Worm (Caenorhabditis elegans) whole organism, early embryonic: ENCODE results near the gene timm-17B.1.

Source experiments
- B0310.2 ChIP-seq: sonication (generic microtip); optimal IDR thresholded peaks from 2 replicates; lab custom pipeline; 2016; ENCODE audit warnings: mild to moderate bottlenecking, missing genetic modification characterization, missing compliant biosample characterization
- F13C5.2 ChIP-seq: sonication (generic microtip); optimal IDR thresholded peaks from 2 replicates; lab custom pipeline; 2017; ENCODE audit warnings: mild to moderate bottlenecking, missing genetic modification characterization, inconsistent platforms, missing compliant biosample characterization
- aly-1 ChIP-seq: sonication (generic microtip); optimal IDR thresholded peaks from 2 replicates; lab custom pipeline; 2016; ENCODE audit warnings: missing genetic modification characterization, missing compliant biosample characterization
- ama-1 ChIP-seq: fragments of 150-350 bp; optimal IDR thresholded peaks from 2 replicates; lab custom pipeline; 2014
- ceh-13 ChIP-seq: fragments of 200-800 bp; sonication (Bioruptor generic); optimal IDR thresholded peaks from 2 replicates; lab custom pipeline; 2018; ENCODE audit warnings: mild to moderate bottlenecking, missing genetic modification characterization, missing compliant biosample characterization
- ceh-36 ChIP-seq: sonication (generic microtip); optimal IDR thresholded peaks from 2 replicates; lab custom pipeline; 2016; ENCODE audit warnings: missing genetic modification characterization, inconsistent platforms, missing compliant biosample characterization
- ets-7 ChIP-seq: sonication (generic microtip); optimal IDR thresholded peaks from 2 replicates; lab custom pipeline; 2016; ENCODE audit warnings: missing genotype, missing genetic modification characterization, missing compliant biosample characterization
- flt-1 ChIP-seq: fragments of 200-800 bp; sonication (Bioruptor generic); IDR thresholded peaks from 2 replicates; pipeline ENCODE4 v1.3.6; 2022; ENCODE audit warnings: missing genetic modification characterization, missing compliant biosample characterization
- hmbx-1 ChIP-seq: sonication (generic microtip); optimal IDR thresholded peaks from 2 replicates; lab custom pipeline; 2016; ENCODE audit warnings: mild to moderate bottlenecking, missing genetic modification characterization, missing compliant biosample characterization
- hmg-4 ChIP-seq: fragments of 200-800 bp; sonication (Bioruptor generic); optimal IDR thresholded peaks from 2 replicates; lab custom pipeline; 2018; ENCODE audit warnings: mild to moderate bottlenecking, missing genetic modification characterization, missing compliant biosample characterization
- hnd-1 ChIP-seq: sonication (generic microtip); optimal IDR thresholded peaks from 2 replicates; lab custom pipeline; 2016; ENCODE audit warnings: missing genetic modification characterization, missing compliant biosample characterization
- pes-1 ChIP-seq: fragments of 200-800 bp; sonication (Bioruptor generic); IDR thresholded peaks from 2 replicates; pipeline ENCODE4 v1.3.6; 2022; ENCODE audit warnings: missing genetic modification reagents, missing genetic modification characterization, missing compliant biosample characterization
- scrt-1 ChIP-seq: fragments of 200-800 bp; sonication (Bioruptor generic); IDR thresholded peaks from 2 replicates; pipeline ENCODE4 v1.3.6; 2022; ENCODE audit warnings: missing genetic modification characterization, missing compliant biosample characterization
- sea-1 ChIP-seq: fragments of 200-800 bp; sonication (Bioruptor generic); conservative IDR thresholded peaks from 2 replicates; pipeline ENCODE4 v1.3.6; 2022; ENCODE audit warnings: missing genetic modification characterization, missing compliant biosample characterization
- tbx-11 ChIP-seq: fragments of 200-800 bp; sonication (Bioruptor generic); IDR thresholded peaks from 2 replicates; pipeline ENCODE4 v1.3.6; 2022; ENCODE audit warnings: missing genetic modification characterization, missing compliant biosample characterization
- tbx-37 ChIP-seq: fragments of 200-800 bp; sonication (Bioruptor generic); conservative IDR thresholded peaks from 2 replicates; pipeline ENCODE4 v1.3.6; 2022; ENCODE audit warnings: missing genetic modification reagents, missing genetic modification characterization, missing compliant biosample characterization
- tra-4 ChIP-seq: sonication (generic microtip); optimal IDR thresholded peaks from 2 replicates; lab custom pipeline; 2017; ENCODE audit warnings: missing genetic modification characterization, missing compliant biosample characterization

timm-17B.1 gene

DNA sequence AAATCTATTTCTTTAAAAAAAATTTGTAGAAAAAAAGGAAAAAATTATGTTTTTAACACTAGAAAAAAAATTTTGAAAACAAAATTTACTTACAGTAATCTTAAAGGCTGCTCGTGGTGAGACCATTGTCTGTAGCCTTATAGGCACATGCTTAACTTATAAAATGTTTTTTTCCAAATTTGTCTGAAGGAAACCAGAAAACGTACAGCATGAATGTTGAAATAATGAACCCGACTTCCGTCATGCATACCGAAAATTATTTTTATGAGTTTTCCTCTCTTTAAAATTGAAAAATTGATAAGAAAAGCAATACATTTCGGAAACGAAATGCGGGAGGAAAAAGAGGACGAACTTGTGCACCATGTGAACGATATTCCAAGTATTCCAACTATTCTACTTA lies 26.5 kb upstream of the timm-17B.1 start, which contains the start of gene R11E3.2:
TSS of gene R11E3.2 (plus strand) at position 301 of the 400 bp plus-strand sequence.
- TF ChIP-seq ceh-36 (tag; lab: Kevin White, UChicago) (no peak), scrt-1 (no peak), F13C5.2 (tag; lab: Kevin White, UChicago) (no peak), hmg-4 (GFP tag; lab: Kevin White, UChicago) (no peak), flt-1 (GFP tag; lab: Robert Waterston, UW) (no peak), hnd-1 (tag; lab: Kevin White, UChicago) (no peak), aly-1 (tag; lab: Kevin White, UChicago) (no peak), B0310.2 (tag; lab: Kevin White, UChicago) (no peak), pes-1 (GFP tag; lab: Robert Waterston, UW) (no peak), tbx-11 (GFP tag; lab: Robert Waterston, UW) (no peak), tra-4 (tag; lab: Kevin White, UChicago) (no peak), sea-1 (GFP tag; lab: Robert Waterston, UW) (no peak), tbx-37 (GFP tag; lab: Robert Waterston, UW) (no peak), ceh-13 (GFP tag; lab: Kevin White, UChicago) (no peak), ama-1 (lab: Kevin White, UChicago) (no peak), ets-7 (tag; lab: Kevin White, UChicago) (no peak)

DNA sequence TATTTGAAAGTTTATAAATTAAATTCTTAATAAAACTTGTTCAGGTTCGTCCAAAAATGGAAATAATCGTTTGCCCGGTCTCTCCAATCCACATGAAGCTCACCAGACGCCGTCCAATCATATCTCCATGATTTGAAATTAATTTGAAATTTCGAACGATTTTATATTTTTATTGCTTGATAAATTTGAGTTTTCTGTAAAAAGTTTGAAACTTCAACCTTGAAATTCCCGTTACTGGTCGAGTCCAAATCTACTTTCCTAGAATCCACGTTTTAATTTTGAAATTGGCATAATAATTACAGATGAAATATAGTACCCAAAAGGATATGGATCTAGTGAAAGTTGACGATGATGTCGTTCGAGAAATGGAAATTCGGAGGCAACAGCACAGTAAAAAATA lies 19.1 kb upstream of the timm-17B.1 start, which contains the start of gene npp-26:
TSS of gene npp-26 (plus strand) at position 301 of the 400 bp plus-strand sequence.
- TF ChIP-seq ama-1 (lab: Kevin White, UChicago), result no peak
- no peak for TF ChIP-seq hnd-1 (tag; lab: Kevin White, UChicago)
- TF ChIP-seq sea-1 (GFP tag; lab: Robert Waterston, UW), result no peak
- no peak for TF ChIP-seq tbx-37 (GFP tag; lab: Robert Waterston, UW)
- TF ChIP-seq B0310.2 (tag; lab: Kevin White, UChicago), result no peak
- no peak for TF ChIP-seq ceh-13 (GFP tag; lab: Kevin White, UChicago)
- TF ChIP-seq tra-4 (tag; lab: Kevin White, UChicago), result no peak
- TF ChIP-seq aly-1 (tag; lab: Kevin White, UChicago), result no peak
- TF ChIP-seq ceh-36 (tag; lab: Kevin White, UChicago), result no peak

DNA sequence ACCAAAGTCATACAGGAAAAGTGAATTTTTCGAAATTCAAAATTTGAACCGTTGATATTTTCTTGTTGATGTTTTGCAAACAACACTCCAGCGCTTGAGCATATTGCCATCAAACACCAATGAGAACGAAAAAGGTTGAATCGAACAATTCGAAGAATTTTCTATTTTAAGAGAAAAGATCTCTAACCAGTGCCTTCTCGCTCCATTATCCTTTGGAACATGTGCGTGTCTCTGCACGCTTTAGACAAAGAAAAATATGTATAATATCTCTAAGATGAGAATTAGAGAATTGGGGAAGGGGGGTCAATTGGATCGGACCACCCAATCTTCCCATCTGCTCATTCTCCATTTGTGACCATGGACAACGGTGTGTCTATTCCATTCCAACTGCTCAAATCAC lies 18.6 kb upstream of the timm-17B.1 start, which contains the start of gene Y17G9B.2:
TSS of gene Y17G9B.2 (plus strand) at position 301 of the 400 bp plus-strand sequence.
- TF ChIP-seq ceh-36 (tag; lab: Kevin White, UChicago), result no peak
- TF ChIP-seq aly-1 (tag; lab: Kevin White, UChicago), result no peak
- TF ChIP-seq hnd-1 (tag; lab: Kevin White, UChicago), result no peak
- TF ChIP-seq ama-1 (lab: Kevin White, UChicago), result no peak
- TF ChIP-seq tra-4 (tag; lab: Kevin White, UChicago), result no peak
- no peak for TF ChIP-seq ceh-13 (GFP tag; lab: Kevin White, UChicago)
- TF ChIP-seq hmbx-1, result no peak
- no peak for TF ChIP-seq B0310.2 (tag; lab: Kevin White, UChicago)
- TF ChIP-seq F13C5.2 (tag; lab: Kevin White, UChicago), result no peak
- TF ChIP-seq flt-1 (GFP tag; lab: Robert Waterston, UW), result no peak
- TF ChIP-seq hmg-4 (GFP tag; lab: Kevin White, UChicago), result no peak
- TF ChIP-seq tbx-37 (GFP tag; lab: Robert Waterston, UW), result no peak
- TF ChIP-seq tbx-11 (GFP tag; lab: Robert Waterston, UW), result no peak
- TF ChIP-seq pes-1 (GFP tag; lab: Robert Waterston, UW), result no peak
- no peak for TF ChIP-seq scrt-1
- no peak for TF ChIP-seq ets-7 (tag; lab: Kevin White, UChicago)
- TF ChIP-seq sea-1 (GFP tag; lab: Robert Waterston, UW), result no peak

DNA sequence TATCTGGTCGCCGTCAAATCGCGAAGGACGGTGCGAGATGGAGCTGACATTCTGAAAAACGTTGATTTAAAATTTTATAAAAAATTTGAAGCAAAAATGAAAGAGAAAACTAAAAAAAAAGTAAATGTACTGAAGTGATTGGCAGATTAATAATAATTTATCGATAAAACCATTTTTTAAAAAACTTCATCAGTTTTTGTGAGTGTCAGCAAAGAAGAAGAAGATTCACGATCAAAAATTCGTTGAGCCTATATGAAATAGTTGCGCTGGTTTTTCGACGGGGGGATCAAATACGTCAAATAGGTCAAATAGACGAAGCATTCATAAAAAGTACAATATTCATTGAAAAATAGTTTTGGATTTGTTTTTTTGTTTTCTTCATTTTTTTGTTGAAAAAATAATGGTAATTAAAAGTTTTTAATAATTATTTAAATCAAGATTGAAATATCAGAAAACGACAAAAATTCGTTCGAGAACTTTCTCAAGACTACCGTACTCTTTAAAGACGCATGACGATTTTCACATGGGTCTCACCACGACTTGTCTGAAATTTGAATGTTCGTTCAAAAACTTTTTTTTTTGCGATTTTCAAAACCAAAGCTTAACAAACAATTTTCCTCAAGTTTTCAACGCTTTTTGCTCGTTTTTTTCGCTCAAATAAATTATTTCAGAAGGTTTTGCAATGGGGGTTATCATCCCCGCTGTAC lies 15.2 kb upstream of the timm-17B.1 start, which contains the start of the genes memi-1 and cyp-31A3:
TSS of gene memi-1 (minus strand) at position 51 of the 707 bp plus-strand sequence.
TSS of gene cyp-31A3 (plus strand) at position 672 of the 707 bp plus-strand sequence.
- TF ChIP-seq B0310.2 (tag; lab: Kevin White, UChicago) (no peak), sea-1 (GFP tag; lab: Robert Waterston, UW) (no peak), hmbx-1 (no peak), tra-4 (tag; lab: Kevin White, UChicago) (no peak), ceh-36 (tag; lab: Kevin White, UChicago) (no peak), pes-1 (GFP tag; lab: Robert Waterston, UW) (no peak), hmg-4 (GFP tag; lab: Kevin White, UChicago) (no peak), scrt-1 (no peak), hnd-1 (tag; lab: Kevin White, UChicago) (no peak), aly-1 (tag; lab: Kevin White, UChicago) (no peak), tbx-11 (GFP tag; lab: Robert Waterston, UW) (no peak)

DNA sequence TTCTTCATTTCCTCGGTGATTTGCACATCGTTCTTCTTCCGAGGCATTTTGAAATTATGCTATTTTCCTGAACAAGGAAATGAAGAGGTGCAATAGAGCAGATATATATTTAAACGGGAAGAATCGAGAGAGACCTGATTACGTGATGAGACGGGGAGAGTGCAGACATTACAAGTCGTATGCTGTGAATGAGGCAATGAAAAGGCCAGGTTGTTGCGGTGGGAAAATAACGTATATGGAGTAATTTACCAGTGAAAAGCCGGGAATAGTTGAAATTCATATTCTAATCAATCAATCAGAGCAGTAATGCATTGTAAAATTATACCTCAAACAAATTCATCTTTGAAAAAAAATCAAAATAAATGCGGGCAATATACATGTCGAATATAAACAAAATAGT lies 13.4 kb upstream of the timm-17B.1 start, which contains the start of gene Y17G9B.8:
TSS of gene Y17G9B.8 (minus strand) at position 182 of the 400 bp plus-strand sequence.
- TF ChIP-seq aly-1 (tag; lab: Kevin White, UChicago) (no peak), tbx-37 (GFP tag; lab: Robert Waterston, UW) (no peak), hmbx-1 (no peak), hnd-1 (tag; lab: Kevin White, UChicago) (no peak), tra-4 (tag; lab: Kevin White, UChicago) (no peak), sea-1 (GFP tag; lab: Robert Waterston, UW) (no peak)

DNA sequence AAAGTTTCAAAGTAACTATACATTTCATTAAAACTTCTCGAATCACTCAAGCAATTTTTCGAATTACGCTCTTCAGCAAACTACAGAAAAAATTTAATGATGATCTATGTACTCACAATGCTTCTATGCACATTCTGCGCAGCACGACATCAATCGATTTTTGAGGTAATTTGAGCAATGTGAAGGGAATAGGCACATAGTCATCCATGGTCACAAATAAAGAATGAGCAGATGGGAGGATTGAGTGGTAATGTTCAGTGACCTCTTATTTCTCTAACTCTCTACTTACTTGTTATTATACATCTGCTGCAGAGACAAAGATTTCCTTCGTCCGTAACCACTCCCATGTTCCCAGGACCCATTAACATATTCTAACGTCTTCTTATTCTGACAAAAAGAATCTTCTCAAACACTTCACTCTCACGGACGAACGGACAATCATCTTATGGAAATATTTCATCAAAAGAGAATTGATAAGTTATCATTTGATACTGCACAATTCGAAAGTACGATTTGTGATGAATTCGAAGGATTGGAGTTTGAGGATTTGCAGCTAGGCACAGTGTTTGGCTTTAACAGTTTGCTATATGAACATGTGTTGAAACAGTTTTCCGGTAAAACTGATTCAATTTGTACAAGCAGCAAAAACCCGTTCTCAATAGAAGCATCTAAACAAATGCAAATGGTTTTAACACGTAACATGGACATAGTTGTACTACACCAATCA lies 10.8 kb upstream of the timm-17B.1 start, which contains the start of the genes fbxb-77 and Y17G9B.11:
TSS of gene fbxb-77 (minus strand) at position 229 of the 727 bp plus-strand sequence.
TSS of gene Y17G9B.11 (plus strand) at position 677 of the 727 bp plus-strand sequence.
- TF ChIP-seq F13C5.2 (tag; lab: Kevin White, UChicago), result no peak
- TF ChIP-seq pes-1 (GFP tag; lab: Robert Waterston, UW), result no peak
- TF ChIP-seq ama-1 (lab: Kevin White, UChicago), result no peak
- no peak for TF ChIP-seq tra-4 (tag; lab: Kevin White, UChicago)
- TF ChIP-seq sea-1 (GFP tag; lab: Robert Waterston, UW), result no peak
- no peak for TF ChIP-seq ets-7 (tag; lab: Kevin White, UChicago)
- no peak for TF ChIP-seq hnd-1 (tag; lab: Kevin White, UChicago)
